Fruit fly (Drosophila melanogaster) whole organism, embryonic: Measurements from ENCODE around the gene CG44271.

Experiments
- Blimp-1 ChIP-seq: fragments of 200-800 bp; sonication (Bioruptor generic); optimal IDR thresholded peaks from 3 replicates; lab custom pipeline; 2018; ENCODE audit warnings: missing biosample characterization, missing genetic modification characterization, mild to moderate bottlenecking, moderate library complexity, missing genetic modification reagents
- CG10209 ChIP-seq: fragments of 200-800 bp; sonication (Bioruptor generic); optimal IDR thresholded peaks from 3 replicates; lab custom pipeline; 2017; ENCODE audit warnings: missing biosample characterization, mild to moderate bottlenecking, missing genetic modification characterization, missing genetic modification reagents
- CG10267 ChIP-seq: fragments of 200-800 bp; sonication (Bioruptor generic); optimal IDR thresholded peaks from 2 replicates; lab custom pipeline; 2018; ENCODE audit warnings: missing biosample characterization, mild to moderate bottlenecking, missing genetic modification characterization, moderate library complexity
- CG10979 ChIP-seq: fragments of 200-800 bp; sonication (Bioruptor generic); optimal IDR thresholded peaks from 2 replicates; lab custom pipeline; 2018; ENCODE audit warnings: missing biosample characterization, mild to moderate bottlenecking, missing genetic modification characterization, moderate library complexity
- CG11093 ChIP-seq: fragments of 200-800 bp; sonication (Bioruptor generic); IDR thresholded peaks from 3 replicates; pipeline ENCODE4 v1.3.6; 2022; ENCODE audit warnings: missing biosample characterization, missing genetic modification characterization
- CG11723 ChIP-seq: fragments of 200-800 bp; sonication (Bioruptor generic); optimal IDR thresholded peaks from 2 replicates; lab custom pipeline; 2017; ENCODE audit warnings: missing biosample characterization, mild to moderate bottlenecking, missing genetic modification characterization
- CG12071 ChIP-seq: fragments of 200-800 bp; sonication (Bioruptor generic); optimal IDR thresholded peaks from 3 replicates; lab custom pipeline; 2018; ENCODE audit warnings: missing biosample characterization, mild to moderate bottlenecking, missing genetic modification characterization
- CG14965 ChIP-seq: fragments of 200-800 bp; sonication (Bioruptor generic); optimal IDR thresholded peaks from 2 replicates; lab custom pipeline; 2016; ENCODE audit warnings: missing biosample characterization, missing genetic modification characterization, borderline replicate concordance
- CG15269 ChIP-seq: fragments of 200-800 bp; sonication (Bioruptor generic); optimal IDR thresholded peaks from 2 replicates; lab custom pipeline; 2018; ENCODE audit warnings: missing biosample characterization, mild to moderate bottlenecking, missing genetic modification characterization, moderate library complexity
- CG18262 ChIP-seq: fragments of 200-800 bp; optimal IDR thresholded peaks from 3 replicates; lab custom pipeline; 2019; ENCODE audit warnings: missing biosample characterization, mild to moderate bottlenecking, missing genetic modification characterization, moderate library complexity
- CG32532 ChIP-seq: fragments of 200-800 bp; sonication (Bioruptor generic); IDR thresholded peaks from 2 replicates; pipeline ENCODE4 v1.3.6; 2022; ENCODE audit warnings: missing biosample characterization, missing genetic modification characterization
- CG33557 ChIP-seq: fragments of 200-800 bp; sonication (Bioruptor generic); optimal IDR thresholded peaks from 2 replicates; lab custom pipeline; 2019; ENCODE audit warnings: missing biosample characterization, mild to moderate bottlenecking, missing genetic modification characterization, moderate library complexity
- CG3726 ChIP-seq: fragments of 200-800 bp; sonication (Bioruptor generic); IDR thresholded peaks from 3 replicates; pipeline ENCODE4, ENCODE4 v1.3.6; 2022; ENCODE audit warnings: missing biosample characterization, missing genetic modification characterization
- CG4328 ChIP-seq: fragments of 200-800 bp; sonication (Bioruptor generic); optimal IDR thresholded peaks from 3 replicates; lab custom pipeline; 2017; ENCODE audit warnings: missing biosample characterization, missing genetic modification reagents, missing genetic modification characterization
- CG4404 ChIP-seq: fragments of 200-800 bp; sonication (Bioruptor generic); IDR thresholded peaks from 2 replicates; pipeline ENCODE4 v1.3.6; 2022; ENCODE audit warnings: missing biosample characterization, missing genetic modification characterization
- CG6272 ChIP-seq: fragments of 200-800 bp; sonication (Bioruptor generic); IDR thresholded peaks from 2 replicates; pipeline ENCODE4 v1.3.6; 2022; ENCODE audit warnings: missing biosample characterization, missing genetic modification characterization
- CG6765 ChIP-seq: fragments of 200-800 bp; sonication (Bioruptor generic); optimal IDR thresholded peaks from 3 replicates; lab custom pipeline; 2017; ENCODE audit warnings: missing biosample characterization, mild to moderate bottlenecking, missing genetic modification characterization
- CG7271 ChIP-seq: fragments of 200-800 bp; sonication (Bioruptor generic); optimal IDR thresholded peaks from 2 replicates; lab custom pipeline; 2018; ENCODE audit warnings: missing biosample characterization, mild to moderate bottlenecking, missing genetic modification characterization, moderate library complexity
- CG8388 ChIP-seq: fragments of 200-800 bp; sonication (Bioruptor generic); optimal IDR thresholded peaks from 2 replicates; lab custom pipeline; 2019; ENCODE audit warnings: missing biosample characterization, mild to moderate bottlenecking, missing genetic modification characterization, moderate library complexity
- Eip74EF ChIP-seq, 2 experiments: fragments of 200-800 bp in 1 of 2; fragments of >200 bp in 1 of 2; sonication (Bioruptor generic) in 1 of 2; optimal IDR thresholded peaks; 2 replicates each; lab custom pipeline; 2017 to 2019; ENCODE audit warnings: missing biosample characterization in 2 of 2, missing genetic modification characterization in 2 of 2, mild to moderate bottlenecking in 1 of 2, moderate library complexity in 1 of 2
- GATAe ChIP-seq: fragments of 200-800 bp; sonication (Bioruptor generic); conservative IDR thresholded peaks from 2 replicates; pipeline ENCODE4 v1.3.6; 2022; ENCODE audit warnings: missing biosample characterization, missing genetic modification characterization
- HLHmδ ChIP-seq: fragments of 200-800 bp; sonication (Bioruptor generic); optimal IDR thresholded peaks from 2 replicates; lab custom pipeline; 2018; ENCODE audit warnings: missing biosample characterization, mild to moderate bottlenecking, missing genetic modification characterization, moderate library complexity
- Lhr ChIP-seq: fragments of 200-800 bp; sonication (Bioruptor generic); optimal IDR thresholded peaks from 3 replicates; lab custom pipeline; 2017; ENCODE audit warnings: mild to moderate bottlenecking, missing biosample characterization, missing genetic modification reagents, missing genetic modification characterization
- Mad ChIP-seq: fragments of 200-800 bp; sonication (Bioruptor generic); optimal IDR thresholded peaks from 2 replicates; lab custom pipeline; 2016; ENCODE audit warnings: missing biosample characterization, missing genetic modification characterization
- Myb ChIP-seq: fragments of 200-800 bp; sonication (Bioruptor generic); optimal IDR thresholded peaks from 2 replicates; lab custom pipeline; 2016; ENCODE audit warnings: missing biosample characterization, missing genetic modification characterization
- abd-A ChIP-seq: fragments of 200-800 bp; sonication (Bioruptor generic); optimal IDR thresholded peaks from 3 replicates; lab custom pipeline; 2019; ENCODE audit warnings: missing biosample characterization, mild to moderate bottlenecking, missing genetic modification characterization, moderate library complexity
- ara ChIP-seq: fragments of 200-800 bp; sonication (Bioruptor generic); IDR thresholded peaks from 2 replicates; pipeline ENCODE4 v1.3.6; 2022; ENCODE audit warnings: missing biosample characterization, missing genetic modification characterization
- az2 ChIP-seq: fragments of 200-800 bp; sonication (Bioruptor generic); optimal IDR thresholded peaks from 3 replicates; lab custom pipeline; 2016; ENCODE audit warnings: missing biosample characterization, missing genetic modification characterization
- bab2 ChIP-seq: fragments of 200-800 bp; sonication (Bioruptor generic); optimal IDR thresholded peaks from 2 replicates; lab custom pipeline; 2016; ENCODE audit warnings: missing biosample characterization, missing genetic modification characterization
- da ChIP-seq: fragments of 200-800 bp; sonication (Bioruptor generic); optimal IDR thresholded peaks from 2 replicates; lab custom pipeline; 2016; ENCODE audit warnings: missing biosample characterization, missing genetic modification characterization
- dmrt99B ChIP-seq: fragments of 200-800 bp; sonication (Bioruptor generic); optimal IDR thresholded peaks from 2 replicates; lab custom pipeline; 2018; ENCODE audit warnings: missing biosample characterization, mild to moderate bottlenecking, missing genetic modification characterization, moderate library complexity
- gem ChIP-seq: fragments of 200-800 bp; sonication (Bioruptor generic); optimal IDR thresholded peaks from 2 replicates; lab custom pipeline; 2019; ENCODE audit warnings: missing biosample characterization, mild to moderate bottlenecking, missing genetic modification characterization, moderate library complexity
- hkb ChIP-seq, 2 experiments: fragments of 200-800 bp in 1 of 2; fragments of >200 bp in 1 of 2; sonication (Bioruptor generic) in 1 of 2; IDR thresholded peaks in 1 of 2; optimal IDR thresholded peaks in 1 of 2; 2 replicates each; pipeline versions ENCODE4 v1.3.6 to Lab custom; 2017 to 2022; ENCODE audit warnings: missing biosample characterization in 1 of 2, missing genetic modification characterization in 1 of 2
- kah ChIP-seq: fragments of 200-800 bp; sonication (Bioruptor generic); optimal IDR thresholded peaks from 2 replicates; lab custom pipeline; 2018; ENCODE audit warnings: missing biosample characterization, mild to moderate bottlenecking, missing genetic modification characterization
- ken ChIP-seq: fragments of 200-800 bp; sonication (Bioruptor generic); IDR thresholded peaks from 3 replicates; pipeline ENCODE4 v1.3.6; 2022; ENCODE audit warnings: missing biosample characterization, missing genetic modification characterization
- klu ChIP-seq: fragments of 200-800 bp; sonication (Bioruptor generic); IDR thresholded peaks from 2 replicates; pipeline ENCODE4 v1.3.6; 2022; ENCODE audit warnings: missing biosample characterization, missing genetic modification characterization
- mam ChIP-seq: fragments of 200-800 bp; sonication (Bioruptor generic); optimal IDR thresholded peaks from 3 replicates; lab custom pipeline; 2016; ENCODE audit warnings: missing biosample characterization, missing genetic modification characterization
- oc ChIP-seq: fragments of 200-800 bp; sonication (Bioruptor generic); optimal IDR thresholded peaks from 2 replicates; lab custom pipeline; 2018; ENCODE audit warnings: missing biosample characterization, mild to moderate bottlenecking, missing genetic modification characterization, moderate library complexity
- onecut ChIP-seq: fragments of 200-800 bp; sonication (Bioruptor generic); IDR thresholded peaks from 2 replicates; pipeline ENCODE4 v1.3.6; 2022; ENCODE audit warnings: missing biosample characterization, missing genetic modification characterization
- pan ChIP-seq, 4 experiments: fragments of >200 bp in 3 of 4; fragments of 200-800 bp in 1 of 4; sonication (Bioruptor generic) in 1 of 4; optimal IDR thresholded peaks in 3 of 4; IDR thresholded peaks in 1 of 4; 2 replicates each; pipeline versions ENCODE4 v1.3.6 to Lab custom; 2017 to 2022; ENCODE audit warnings: missing biosample characterization in 2 of 4, missing genetic modification characterization in 2 of 4, mixed read lengths in 1 of 4
- pb ChIP-seq: fragments of 200-800 bp; sonication (Bioruptor generic); optimal IDR thresholded peaks from 3 replicates; lab custom pipeline; 2016; ENCODE audit warnings: missing biosample characterization, missing genetic modification characterization
- pho ChIP-seq: fragments of 200-800 bp; sonication (Bioruptor generic); optimal IDR thresholded peaks from 2 replicates; lab custom pipeline; 2016; ENCODE audit warnings: missing biosample characterization, missing genetic modification characterization
- pita ChIP-seq: fragments of 200-800 bp; sonication (Bioruptor generic); optimal IDR thresholded peaks from 2 replicates; lab custom pipeline; 2017; ENCODE audit warnings: missing biosample characterization, mild to moderate bottlenecking, missing genetic modification characterization
- pros ChIP-seq: fragments of 200-800 bp; sonication (Bioruptor generic); optimal IDR thresholded peaks from 3 replicates; lab custom pipeline; 2019; ENCODE audit warnings: missing biosample characterization, mild to moderate bottlenecking, missing genetic modification characterization, moderate library complexity
- scrt ChIP-seq: fragments of 200-800 bp; sonication (Bioruptor generic); optimal IDR thresholded peaks from 2 replicates; lab custom pipeline; 2018; ENCODE audit warnings: missing biosample characterization, mild to moderate bottlenecking, missing genetic modification characterization, moderate library complexity
- sd ChIP-seq: fragments of 200-800 bp; sonication (Bioruptor generic); optimal IDR thresholded peaks from 3 replicates; lab custom pipeline; 2018; ENCODE audit warnings: missing biosample characterization, mild to moderate bottlenecking, missing genetic modification characterization, moderate library complexity
- sim ChIP-seq: fragments of 200-800 bp; sonication (Bioruptor generic); IDR thresholded peaks from 2 replicates; pipeline ENCODE4 v1.3.6; 2022; ENCODE audit warnings: missing biosample characterization, missing genetic modification characterization
- zf30C ChIP-seq: fragments of 200-800 bp; sonication (Bioruptor generic); optimal IDR thresholded peaks from 3 replicates; lab custom pipeline; 2018; ENCODE audit warnings: missing biosample characterization, mild to moderate bottlenecking, missing genetic modification characterization

Gene CG44271

dm6 chr2L:6701409-6702199 is 46.1 kb downstream of the CG44271 start (continued):
- TF ChIP-seq mam (GFP tag; lab: Kevin White, UChicago) (no peak), sd (tag; lab: Kevin White, UChicago) (peak; percentile 54), GATAe (no peak), Lhr (no peak), CG33557 (no peak), CG7271 (tag; lab: Kevin White, UChicago) (no peak), CG11723 (GFP tag; lab: Kevin White, UChicago) (no peak), CG10267 (tag; lab: Kevin White, UChicago) (peak; percentile 6), ara (GFP tag; lab: Robert Waterston, UW) (no peak), CG8388 (GFP tag; lab: Kevin White, UChicago) (peak; percentile 5), CG32532 (GFP tag; lab: Robert Waterston, UW) (no peak), Mad (GFP tag; lab: Kevin White, UChicago) (no peak), dmrt99B (tag; lab: Kevin White, UChicago) (peak; percentile 42), CG10979 (tag; lab: Kevin White, UChicago) (peak; percentile 30), pho (GFP tag; lab: Kevin White, UChicago) (no peak), CG12071 (GFP tag; lab: Kevin White, UChicago) (no peak), abd-A (tag; lab: Kevin White, UChicago) (no peak), scrt (no peak), CG3726 (GFP tag; lab: Robert Waterston, UW) (no peak), CG10209 (GFP tag; lab: Kevin White, UChicago) (no peak), CG6272 (GFP tag; lab: Robert Waterston, UW) (no peak), pita (GFP tag; lab: Kevin White, UChicago) (no peak), CG14965 (GFP tag; lab: Kevin White, UChicago) (no peak), ken (GFP tag; lab: Robert Waterston, UW) (no peak), pan (optimal IDR thresholded peaks at IDR 0.05; lab: Kevin White, UChicago) (no peak), pan (GFP tag; optimal IDR thresholded peaks at IDR 0.05 in 1 of 2, IDR thresholded peaks at IDR 0.05 in 1 of 2) (no peak), Eip74EF (GFP tag; optimal IDR thresholded peaks at IDR 0.05; lab: Kevin White, UChicago) (no peak), onecut (GFP tag; lab: Robert Waterston, UW) (no peak), CG18262 (tag; lab: Kevin White, UChicago) (peak; percentile 13), CG4328 (GFP tag; lab: Kevin White, UChicago) (no peak), bab2 (GFP tag; lab: Kevin White, UChicago) (no peak), gem (tag; lab: Kevin White, UChicago) (peak; percentile 37), Blimp-1 (peak; percentile 48), sim (GFP tag; lab: Robert Waterston, UW) (no peak), HLHmδ (GFP tag; lab: Kevin White, UChicago) (peak; percentile 48), pb (GFP tag; lab: Kevin White, UChicago) (no peak), zf30C (GFP tag; lab: Kevin White, UChicago) (peak; percentile 0), kah (GFP tag; lab: Kevin White, UChicago) (peak; percentile 93), Myb (GFP tag; lab: Kevin White, UChicago) (no peak), da (GFP tag; lab: Kevin White, UChicago) (no peak), pros (GFP tag; lab: Kevin White, UChicago) (peak; percentile 15), CG15269 (tag; lab: Kevin White, UChicago) (no peak), klu (GFP tag; lab: Robert Waterston, UW) (no peak), CG4404 (GFP tag; lab: Robert Waterston, UW) (no peak), CG11093 (GFP tag; lab: Robert Waterston, UW) (no peak), hkb (optimal IDR thresholded peaks at IDR 0.05; lab: Kevin White, UChicago) (no peak), hkb (GFP tag; IDR thresholded peaks at IDR 0.05; lab: Robert Waterston, UW) (no peak), oc (tag; lab: Kevin White, UChicago) (peak; percentile 1), CG6765 (GFP tag; lab: Kevin White, UChicago) (no peak), az2 (GFP tag; lab: Kevin White, UChicago) (no peak)
